Fruit fly (Drosophila melanogaster) whole organism, wandering third instar larva: ENCODE measurements around the gene RabX2.

ENCODE experiments used
- GATAd ChIP-seq: sonication (Bioruptor generic); optimal IDR thresholded peaks from 2 replicates; lab custom pipeline; 2016; ENCODE audit warnings: missing biosample characterization, missing genetic modification characterization
- Myc ChIP-seq: fragments of >200 bp; optimal IDR thresholded peaks from 2 replicates; lab custom pipeline; 2017
- N ChIP-seq: fragments of >200 bp; optimal IDR thresholded peaks from 2 replicates; lab custom pipeline; 2018; ENCODE audit warnings: missing biosample characterization, missing external identifiers, missing genetic modification characterization
- Rel ChIP-seq, 2 experiments: fragments of 200-800 bp; sonication (Bioruptor generic) in 1 of 2; optimal IDR thresholded peaks; 2 replicates in 1 of 2; 3 replicates in 1 of 2; lab custom pipeline; 2016 to 2019; ENCODE audit warnings: mild to moderate bottlenecking in 2 of 2, missing biosample characterization in 2 of 2, missing genetic modification characterization in 2 of 2, moderate library complexity in 1 of 2
- dmrt93B ChIP-seq: fragments of 200-800 bp; sonication (Bioruptor generic); optimal IDR thresholded peaks from 2 replicates; lab custom pipeline; 2018; ENCODE audit warnings: missing biosample characterization, mild to moderate bottlenecking, missing genetic modification characterization
- dsf ChIP-seq: sonication (Bioruptor generic); optimal IDR thresholded peaks from 2 replicates; lab custom pipeline; 2016; ENCODE audit warnings: missing biosample characterization, missing genetic modification characterization, borderline replicate concordance
- pan ChIP-seq: fragments of >200 bp; optimal IDR thresholded peaks from 2 replicates; lab custom pipeline; 2017
- sv ChIP-seq: fragments of 200-800 bp; sonication (Bioruptor generic); optimal IDR thresholded peaks from 3 replicates; lab custom pipeline; 2016; ENCODE audit warnings: missing biosample characterization, missing genetic modification characterization
- usp ChIP-seq: fragments of >200 bp; optimal IDR thresholded peaks from 2 replicates; lab custom pipeline; 2017; ENCODE audit warnings: missing biosample characterization, missing genetic modification characterization
- woc ChIP-seq: sonication (Bioruptor generic); optimal IDR thresholded peaks from 2 replicates; lab custom pipeline; 2016; ENCODE audit warnings: missing biosample characterization, mild to moderate bottlenecking, missing genetic modification characterization

DNA sequence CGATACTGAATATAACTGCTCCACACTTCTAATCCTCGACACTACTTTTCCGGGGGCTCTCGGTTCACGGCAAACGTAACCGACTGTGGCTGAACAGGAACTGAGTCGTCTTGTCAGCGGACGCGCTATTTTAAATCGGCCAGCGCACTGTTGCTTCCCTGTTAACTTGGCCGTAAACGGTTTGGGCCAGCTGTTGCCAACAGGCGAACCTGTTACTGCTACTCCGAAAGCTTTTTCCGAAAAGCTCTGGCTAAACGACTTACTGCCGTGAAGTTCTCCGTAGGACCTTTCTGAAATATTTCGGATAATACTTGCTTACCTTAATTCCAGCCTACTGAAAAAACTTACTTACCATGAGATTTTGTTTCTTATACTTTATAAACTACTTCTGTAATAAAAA is 37.6 kb downstream of the RabX2 start, which contains the start of gene CG32683:
- no peak for TF ChIP-seq Rel (GFP tag; optimal IDR thresholded peaks at IDR 0.05; lab: Kevin White, UChicago)
- TF ChIP-seq Rel (tag; optimal IDR thresholded peaks at IDR 0.05; lab: Kevin White, UChicago): no peak
- TF ChIP-seq usp: no peak
- no peak for TF ChIP-seq Myc (lab: Kevin White, UChicago)
- TF ChIP-seq woc (GFP tag; lab: Kevin White, UChicago): no peak
- no peak for TF ChIP-seq dmrt93B (GFP tag; lab: Kevin White, UChicago)
- TF ChIP-seq N (GFP tag; lab: Kevin White, UChicago): no peak
- TF ChIP-seq GATAd (GFP tag; lab: Kevin White, UChicago): no peak
- no peak for TF ChIP-seq dsf (GFP tag; lab: Kevin White, UChicago)
- TF ChIP-seq pan (lab: Kevin White, UChicago): no peak
- TF ChIP-seq sv: no peak
